Worm (Caenorhabditis elegans): ENCODE data around the gene jamp-1.
A peak's percentile ranks its signal among the peaks of the same experiment; 100 is the strongest.

The jamp-1 gene

DNA sequence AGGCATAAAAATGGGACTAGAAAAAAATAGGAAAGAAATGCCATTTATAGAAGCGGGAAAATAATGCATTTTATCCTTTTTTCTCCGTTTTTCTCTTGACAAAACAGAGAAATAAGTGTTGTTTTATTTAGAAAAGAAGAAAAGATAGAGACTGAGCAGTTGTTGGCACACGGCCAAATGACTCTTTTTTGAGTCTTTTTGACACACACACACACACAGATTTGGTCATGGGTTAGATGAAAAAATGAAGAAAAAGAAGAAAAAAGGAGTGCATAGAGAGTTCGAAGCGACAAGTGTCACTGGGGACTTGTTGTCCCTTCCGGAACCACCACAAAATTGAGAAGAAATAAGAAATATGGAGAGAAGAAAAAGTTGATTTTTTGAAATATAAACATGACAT is 17.5 kb downstream of the jamp-1 start (continued):
- TF ChIP-seq ztf-11 (tag; optimal IDR thresholded peaks at IDR 0.05) (no peak), egl-27 (tag; optimal IDR thresholded peaks at IDR 0.05) (no peak), nhr-25 (tag; optimal IDR thresholded peaks at IDR 0.05) (no peak), lin-13 (GFP tag; optimal IDR thresholded peaks at IDR 0.05) (no peak), gmeb-1 (tag; optimal IDR thresholded peaks at IDR 0.05) (no peak), C34F6.9 (tag; optimal IDR thresholded peaks at IDR 0.05) (peak; percentile 65), mdl-1 (tag; optimal IDR thresholded peaks at IDR 0.05) (no peak), nhr-6 (tag; optimal IDR thresholded peaks at IDR 0.05) (no peak), nhr-21 (tag; optimal IDR thresholded peaks at IDR 0.05) (no peak)

DNA sequence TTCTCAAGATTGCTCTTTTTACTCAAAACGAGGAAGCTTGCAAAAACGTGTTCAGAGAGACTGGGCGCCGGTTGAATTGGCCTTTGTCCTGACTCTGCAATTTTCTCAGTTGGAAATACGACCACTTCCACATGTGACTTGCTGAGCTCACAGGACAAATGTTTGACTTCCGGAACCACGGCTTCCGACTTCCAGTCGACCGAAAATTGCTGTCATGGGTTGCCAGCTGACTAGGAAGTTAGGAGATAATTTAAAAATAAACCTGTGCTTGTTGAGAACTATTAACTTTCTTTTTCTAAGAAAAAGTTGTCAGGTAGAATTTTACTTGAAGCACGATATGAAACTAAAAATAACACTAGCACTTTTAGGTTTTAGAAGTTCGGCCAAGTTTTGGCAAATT is 19.5 kb downstream of the jamp-1 start:
- TF ChIP-seq skn-1 (tag; optimal IDR thresholded peaks at IDR 0.05) (no peak), sma-9 (GFP tag; optimal IDR thresholded peaks at IDR 0.05) (peak; percentile 67), sma-9 (tag; optimal IDR thresholded peaks at IDR 0.05) (no peak)

DNA sequence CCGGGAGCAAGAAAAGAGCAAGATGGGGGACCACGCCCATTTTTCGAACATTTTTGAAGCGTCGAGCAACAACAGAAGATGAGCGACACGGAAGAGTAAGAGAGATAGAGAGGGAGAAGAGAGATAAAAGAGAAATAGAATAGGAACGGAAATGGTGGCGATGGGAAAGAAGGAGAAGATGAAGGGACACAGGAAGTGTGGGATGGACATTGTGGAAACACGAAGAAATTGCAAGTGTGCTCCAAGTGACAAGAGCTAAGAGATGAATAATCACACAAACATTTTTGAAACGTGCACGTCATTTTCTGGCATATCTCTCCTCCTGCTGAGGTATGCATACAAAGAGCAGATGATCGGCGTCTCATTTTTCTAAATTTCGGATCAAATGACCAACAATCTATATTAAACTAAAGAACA is 20.5 kb downstream of the jamp-1 start:
- TF ChIP-seq egl-27 (tag; optimal IDR thresholded peaks at IDR 0.05), result peak; percentile 57
- TF ChIP-seq unc-39 (tag; optimal IDR thresholded peaks at IDR 0.05), result no peak
- TF ChIP-seq C34F6.9 (tag; optimal IDR thresholded peaks at IDR 0.05), result peak; percentile 69
- peak; percentile 15 for TF ChIP-seq zag-1 (tag; optimal IDR thresholded peaks at IDR 0.05)
- no peak for TF ChIP-seq alr-1 (tag; optimal IDR thresholded peaks at IDR 0.05)
- TF ChIP-seq ztf-4 (tag; optimal IDR thresholded peaks at IDR 0.05), result peak; percentile 18
- peak; percentile 51 for TF ChIP-seq nhr-6 (tag; optimal IDR thresholded peaks at IDR 0.05)
- peak in 1 of 2 experiments; percentile 64 for TF ChIP-seq mdl-1 (tag; optimal IDR thresholded peaks at IDR 0.05)
- peak; percentile 35 for TF ChIP-seq crh-2 (tag; optimal IDR thresholded peaks at IDR 0.05)
- no peak for TF ChIP-seq mbf-1 (tag; optimal IDR thresholded peaks at IDR 0.05)
- no peak for TF ChIP-seq ztf-11 (tag; optimal IDR thresholded peaks at IDR 0.05)
- TF ChIP-seq lsy-2 (tag; optimal IDR thresholded peaks at IDR 0.05), result peak in 1 of 2 experiments; percentile 58
- TF ChIP-seq unc-55 (GFP tag; optimal IDR thresholded peaks at IDR 0.05), result peak; percentile 52
- peak; percentile 38 for TF ChIP-seq nhr-129 (tag; optimal IDR thresholded peaks at IDR 0.05)
- TF ChIP-seq lin-13 (GFP tag; optimal IDR thresholded peaks at IDR 0.05), result peak; percentile 19
- TF ChIP-seq sma-9 (GFP tag; optimal IDR thresholded peaks at IDR 0.05), result peak; percentile 84
- no peak for TF ChIP-seq sma-9 (tag; optimal IDR thresholded peaks at IDR 0.05)
- TF ChIP-seq ceh-16 (tag; optimal IDR thresholded peaks at IDR 0.05), result no peak
- peak; percentile 48 for TF ChIP-seq sem-4 (tag; optimal IDR thresholded peaks at IDR 0.05)
- peak; percentile 91 for TF ChIP-seq F13H6.1 (tag; optimal IDR thresholded peaks at IDR 0.05)
- peak; percentile 29 for TF ChIP-seq snpc-4 (tag; optimal IDR thresholded peaks at IDR 0.05)

DNA sequence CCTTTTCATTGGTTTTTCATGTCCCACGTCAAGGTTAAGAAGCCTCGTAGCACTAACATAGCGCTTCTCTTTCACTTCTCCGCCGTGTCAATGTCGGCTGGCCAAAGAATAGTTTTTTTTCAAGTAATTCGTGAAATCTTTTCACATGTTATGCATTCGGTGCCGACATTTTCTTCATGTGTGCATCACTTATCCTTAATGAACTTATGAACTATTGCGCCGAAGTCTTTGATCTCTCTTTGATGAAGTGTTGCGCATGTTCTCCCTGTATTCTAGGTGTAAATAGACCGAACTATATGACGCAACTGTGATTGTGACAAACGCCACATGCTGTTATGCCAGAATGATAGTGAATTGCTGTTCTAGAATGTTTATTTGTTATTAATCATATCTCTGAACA is 29.0 kb downstream of the jamp-1 start:
- TF ChIP-seq snpc-4 (tag; optimal IDR thresholded peaks at IDR 0.05), result no peak
- no peak for TF ChIP-seq egl-27 (tag; optimal IDR thresholded peaks at IDR 0.05)
- TF ChIP-seq nhr-21 (tag; optimal IDR thresholded peaks at IDR 0.05), result peak; percentile 46
- TF ChIP-seq unc-62 (GFP tag; optimal IDR thresholded peaks at IDR 0.05), result no peak
- no peak for TF ChIP-seq lin-13 (GFP tag; optimal IDR thresholded peaks at IDR 0.05)
- TF ChIP-seq sem-4 (tag; optimal IDR thresholded peaks at IDR 0.05), result no peak
- peak; percentile 54 for TF ChIP-seq nhr-25 (tag; optimal IDR thresholded peaks at IDR 0.05)
- TF ChIP-seq nhr-237 (tag; optimal IDR thresholded peaks at IDR 0.05), result no peak
- peak; percentile 51 for TF ChIP-seq nhr-129 (tag; optimal IDR thresholded peaks at IDR 0.05)
- TF ChIP-seq R02D3.7 (tag; optimal IDR thresholded peaks at IDR 0.05), result no peak
- TF ChIP-seq gmeb-1 (tag; optimal IDR thresholded peaks at IDR 0.05), result no peak

DNA sequence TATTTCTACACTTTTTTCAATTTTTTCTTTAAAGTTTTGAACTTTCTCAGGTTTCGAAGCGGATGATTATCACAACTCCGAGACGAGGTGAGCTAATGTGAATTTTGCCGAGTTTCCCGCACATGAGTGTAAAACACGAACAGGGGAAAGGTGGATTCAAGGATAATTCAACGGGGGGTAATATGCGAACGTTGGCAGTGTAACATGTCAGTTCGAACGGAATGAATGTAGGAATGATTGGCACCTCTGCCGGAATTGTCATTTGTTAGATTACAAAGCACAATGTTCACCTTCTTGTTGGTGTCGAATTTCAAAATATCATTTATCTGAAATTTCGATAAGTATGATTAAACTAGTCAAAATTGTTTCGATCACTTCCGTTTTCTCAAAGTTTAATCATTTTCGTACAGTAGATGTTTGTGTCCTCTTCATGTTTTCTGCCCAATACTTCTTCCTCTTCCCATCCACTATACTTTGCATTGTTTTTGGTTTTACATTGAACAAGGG is 32.1 kb downstream of the jamp-1 start, which contains the start of gene picc-1:
picc-1 (plus strand) TSS at position 51 of the 507 bp plus-strand sequence.
- TF ChIP-seq blmp-1 (tag; optimal IDR thresholded peaks at IDR 0.05; ENCODE audit: insufficient read depth) (no peak), alr-1 (tag; optimal IDR thresholded peaks at IDR 0.05) (no peak), lsy-2 (tag; optimal IDR thresholded peaks at IDR 0.05) (peak in 1 of 2 experiments; percentile 32), mab-5 (tag; optimal IDR thresholded peaks at IDR 0.05) (no peak), nhr-25 (tag; optimal IDR thresholded peaks at IDR 0.05) (peak; percentile 18), nhr-21 (tag; optimal IDR thresholded peaks at IDR 0.05) (peak; percentile 28), egl-27 (tag; optimal IDR thresholded peaks at IDR 0.05) (no peak), lin-39 (tag; optimal IDR thresholded peaks at IDR 0.05) (no peak), ztf-1 (GFP tag; conservative IDR thresholded peaks at IDR 0.05) (no peak), elt-3 (tag; optimal IDR thresholded peaks at IDR 0.05) (no peak)
